Worm (Caenorhabditis elegans): Measurements from ENCODE around the gene F53H1.4.

ce11 chrIV:1266724-1267123 is 43.2 kb upstream of the F53H1.4 start, which contains the start of gene clec-170:
- TF ChIP-seq tra-4 (tag; optimal IDR thresholded peaks at IDR 0.05), result no peak
- no peak for TF ChIP-seq B0310.2 (tag; optimal IDR thresholded peaks at IDR 0.05)
- no peak for TF ChIP-seq ama-1 (optimal IDR thresholded peaks at IDR 0.05)
- no peak for TF ChIP-seq ceh-36 (tag; optimal IDR thresholded peaks at IDR 0.05)
- TF ChIP-seq aly-1 (tag; optimal IDR thresholded peaks at IDR 0.05), result no peak
- TF ChIP-seq hmg-4 (GFP tag; optimal IDR thresholded peaks at IDR 0.05), result no peak
- TF ChIP-seq tbx-11 (GFP tag; IDR thresholded peaks at IDR 0.05), result no peak
- TF ChIP-seq flt-1 (GFP tag; IDR thresholded peaks at IDR 0.05), result no peak
- TF ChIP-seq hnd-1 (tag; optimal IDR thresholded peaks at IDR 0.05), result no peak
